Fruit fly (Drosophila melanogaster) whole organism: Measurements from ENCODE around the gene MESR6.
A peak's percentile ranks its signal among the peaks of the same experiment; 100 is the strongest.

Experiments
- CG8478 ChIP-seq: fragments of >200 bp; optimal IDR thresholded peaks from 2 replicates; lab custom pipeline; 2018; ENCODE audit warnings: inconsistent platforms
- Dll ChIP-seq: fragments of >200 bp; optimal IDR thresholded peaks from 2 replicates; lab custom pipeline; 2017
- pan ChIP-seq: fragments of >200 bp; optimal IDR thresholded peaks from 2 replicates; lab custom pipeline; 2017
- psq ChIP-seq: fragments of >200 bp; optimal IDR thresholded peaks from 2 replicates; lab custom pipeline; 2017

DNA sequence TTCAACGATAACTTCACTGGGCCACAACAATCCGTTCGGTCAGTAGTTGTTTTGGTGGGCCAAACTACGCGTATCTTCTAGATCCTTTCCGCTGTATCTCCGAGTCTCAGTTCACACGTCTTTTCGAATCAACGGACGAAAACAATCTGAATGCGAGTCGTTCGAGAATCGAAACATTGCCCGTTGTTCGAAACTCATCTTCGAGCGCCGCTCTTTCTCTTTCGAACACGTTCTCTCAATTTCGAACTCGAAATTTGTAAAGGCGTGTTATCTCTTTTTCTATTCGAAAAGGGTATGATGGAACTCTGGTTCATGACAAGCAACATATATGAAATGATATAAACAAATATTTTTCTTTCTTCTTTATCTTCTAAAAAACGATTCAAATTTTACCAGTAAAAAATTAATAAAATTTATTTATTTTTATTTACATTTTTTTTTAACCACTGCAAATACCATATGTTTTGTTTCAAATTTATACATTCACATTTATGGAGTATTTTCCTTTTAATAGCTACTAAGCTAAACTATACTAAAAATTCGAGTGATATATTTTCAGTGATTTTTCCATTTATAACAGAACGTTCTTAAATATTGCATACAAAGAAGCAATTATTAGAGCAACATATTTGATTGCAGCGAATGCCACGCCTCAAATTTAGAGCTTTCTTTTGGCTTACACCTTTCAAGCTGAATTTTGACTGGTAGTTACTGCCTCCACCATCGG is 47.0 kb upstream of the MESR6 start, which contains the start of gene nkd:
- TF ChIP-seq psq (lab: Kevin White, UChicago) (no peak), CG8478 (lab: Kevin White, UChicago) (no peak), pan (lab: Kevin White, UChicago) (peak; percentile 70), Dll (lab: Kevin White, UChicago) (no peak)
